Fruit fly (Drosophila melanogaster): ENCODE data around the gene CG32199.
A peak's percentile ranks its signal among the peaks of the same experiment; 100 is the strongest.

CG32199 gene

dm6 chr3L:18620988-18621734 lies 9.5 kb downstream of the CG32199 start (continued):
- TF ChIP-seq pan (optimal IDR thresholded peaks at IDR 0.05) (peak in 1 of 2 experiments; percentile 47), pan (GFP tag; optimal IDR thresholded peaks at IDR 0.05 in 1 of 2, IDR thresholded peaks at IDR 0.05 in 1 of 2) (peak in 1 of 2 experiments; percentile 46), D19A (tag; optimal IDR thresholded peaks at IDR 0.05) (peak; percentile 59), CG11695 (GFP tag; IDR thresholded peaks at IDR 0.05) (no peak), Dll (GFP tag; IDR thresholded peaks at IDR 0.05; ENCODE audit: partially characterized antibody) (peak; percentile 82), Doc3 (GFP tag; IDR thresholded peaks at IDR 0.05; ENCODE audit: partially characterized antibody) (peak; percentile 74; the same call in 2 of the 3 replicates), Dip3 (GFP tag; optimal IDR thresholded peaks at IDR 0.05) (peak; percentile 20), chinmo (GFP tag; IDR thresholded peaks at IDR 0.05; ENCODE audit: partially characterized antibody) (peak; percentile 79; the same call in 3 of the 4 replicates), CG4404 (GFP tag; IDR thresholded peaks at IDR 0.05) (no peak), NfI (GFP tag; optimal IDR thresholded peaks at IDR 0.05) (peak; percentile 38), lmd (GFP tag; IDR thresholded peaks at IDR 0.05) (peak; percentile 29; the same call in 1 of the 2 replicates), br (optimal IDR thresholded peaks at IDR 0.05) (no peak), ems (GFP tag; optimal IDR thresholded peaks at IDR 0.05) (peak; percentile 55), CG15696 (tag; optimal IDR thresholded peaks at IDR 0.05) (no peak), HLHmδ (GFP tag; optimal IDR thresholded peaks at IDR 0.05) (peak; percentile 40), CG16779 (GFP tag; IDR thresholded peaks at IDR 0.05) (0 out of 2 replicates have a peak, but pooled peaks have one; percentile 38), CG9609 (GFP tag; optimal IDR thresholded peaks at IDR 0.05) (peak; percentile 58), CG17359 (tag; optimal IDR thresholded peaks at IDR 0.05) (peak; percentile 45), Hmr (GFP tag; optimal IDR thresholded peaks at IDR 0.05) (peak; percentile 67), Dp (GFP tag; optimal IDR thresholded peaks at IDR 0.05) (no peak), CG6254 (GFP tag; optimal IDR thresholded peaks at IDR 0.05) (no peak), CG3726 (GFP tag; IDR thresholded peaks at IDR 0.05) (no peak), CG8388 (GFP tag; optimal IDR thresholded peaks at IDR 0.05) (peak; percentile 55), HLH4C (GFP tag; IDR thresholded peaks at IDR 0.05; ENCODE audit: partially characterized antibody) (peak; percentile 57; the same call in 2 of the 3 replicates), CG8281 (tag; optimal IDR thresholded peaks at IDR 0.05) (no peak), CG6791 (GFP tag; IDR thresholded peaks at IDR 0.05; ENCODE audit: partially characterized antibody) (peak; percentile 64), zfh2 (GFP tag; optimal IDR thresholded peaks at IDR 0.05) (peak; percentile 74), CG8944 (GFP tag; optimal IDR thresholded peaks at IDR 0.05) (peak; percentile 48), HLH3B (GFP tag; IDR thresholded peaks at IDR 0.05) (no peak), CG2129 (GFP tag; IDR thresholded peaks at IDR 0.05; ENCODE audit: partially characterized antibody) (peak; percentile 39), Ets65A (GFP tag) (peak; percentile 75), CG2889 (GFP tag; IDR thresholded peaks at IDR 0.05) (0 out of 3 replicates have a peak, but pooled peaks have one; percentile 29), gcm2 (GFP tag; optimal IDR thresholded peaks at IDR 0.05) (peak; percentile 7), CHES-1-like (GFP tag; optimal IDR thresholded peaks at IDR 0.05) (peak; percentile 38), CG3163 (GFP tag; optimal IDR thresholded peaks at IDR 0.05) (peak; percentile 7), Doc2 (GFP tag; IDR thresholded peaks at IDR 0.05) (no peak), CG3838 (GFP tag; optimal IDR thresholded peaks at IDR 0.05) (no peak), PHDP (tag; optimal IDR thresholded peaks at IDR 0.05) (peak; percentile 48), CG9817 (tag; optimal IDR thresholded peaks at IDR 0.05) (no peak), Sox102F (GFP tag; optimal IDR thresholded peaks at IDR 0.05) (peak; percentile 21), unc-4 (GFP tag; IDR thresholded peaks at IDR 0.05; ENCODE audit: partially characterized antibody) (peak; percentile 68), slbo (GFP tag; IDR thresholded peaks at IDR 0.05) (peak; percentile 87), pb (GFP tag; optimal IDR thresholded peaks at IDR 0.05) (peak; percentile 41), twi (tag; optimal IDR thresholded peaks at IDR 0.05) (peak; percentile 14), CG3847 (GFP tag; IDR thresholded peaks at IDR 0.05) (peak; percentile 49; the same call in 1 of the 2 replicates), repo (GFP tag; optimal IDR thresholded peaks at IDR 0.05) (no peak), CG15514 (GFP tag; optimal IDR thresholded peaks at IDR 0.05) (peak; percentile 47), kay (GFP tag; optimal IDR thresholded peaks at IDR 0.05) (peak; percentile 86), CG6175 (GFP tag; IDR thresholded peaks at IDR 0.05) (0 out of 3 replicates have a peak, but pooled peaks have one; percentile 14)

Data from whole organism, embryonic.